Worm (Caenorhabditis elegans): ENCODE results near the gene F53C3.4.

DNA sequence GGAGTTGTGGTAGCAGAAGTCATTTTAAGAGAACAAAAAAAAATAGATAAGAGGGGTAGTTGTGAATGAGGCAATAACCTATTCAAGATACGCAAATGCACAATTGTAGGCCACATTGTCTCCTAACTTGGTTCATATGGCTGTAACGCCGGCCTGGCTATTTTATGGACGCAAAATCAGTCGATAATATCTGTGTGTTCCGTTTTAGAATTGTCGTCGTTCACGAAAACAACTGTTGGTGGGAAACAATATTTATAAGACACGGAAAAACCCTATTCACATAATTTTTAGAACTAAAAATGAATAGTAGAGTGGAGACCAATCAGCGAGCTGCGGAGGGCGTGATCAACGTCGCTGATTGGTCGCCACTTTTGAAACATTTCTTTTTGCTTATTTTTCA, 23.3 kb upstream of the F53C3.4 start, which contains the start of gene sdz-7:
- TF ChIP-seq mel-28 (tag; optimal IDR thresholded peaks at IDR 0.05; ENCODE audit: borderline replicate concordance) (no peak), nhr-27 (tag; optimal IDR thresholded peaks at IDR 0.05) (no peak), cebp-2 (GFP tag; IDR thresholded peaks at IDR 0.05) (no peak), ceh-91 (GFP tag; IDR thresholded peaks at IDR 0.05) (no peak), lag-1 (GFP tag; IDR thresholded peaks at IDR 0.05) (no peak)

Data from whole organism, young adult.